Fruit fly (Drosophila melanogaster): ENCODE results near the gene CG14837.

DNA sequence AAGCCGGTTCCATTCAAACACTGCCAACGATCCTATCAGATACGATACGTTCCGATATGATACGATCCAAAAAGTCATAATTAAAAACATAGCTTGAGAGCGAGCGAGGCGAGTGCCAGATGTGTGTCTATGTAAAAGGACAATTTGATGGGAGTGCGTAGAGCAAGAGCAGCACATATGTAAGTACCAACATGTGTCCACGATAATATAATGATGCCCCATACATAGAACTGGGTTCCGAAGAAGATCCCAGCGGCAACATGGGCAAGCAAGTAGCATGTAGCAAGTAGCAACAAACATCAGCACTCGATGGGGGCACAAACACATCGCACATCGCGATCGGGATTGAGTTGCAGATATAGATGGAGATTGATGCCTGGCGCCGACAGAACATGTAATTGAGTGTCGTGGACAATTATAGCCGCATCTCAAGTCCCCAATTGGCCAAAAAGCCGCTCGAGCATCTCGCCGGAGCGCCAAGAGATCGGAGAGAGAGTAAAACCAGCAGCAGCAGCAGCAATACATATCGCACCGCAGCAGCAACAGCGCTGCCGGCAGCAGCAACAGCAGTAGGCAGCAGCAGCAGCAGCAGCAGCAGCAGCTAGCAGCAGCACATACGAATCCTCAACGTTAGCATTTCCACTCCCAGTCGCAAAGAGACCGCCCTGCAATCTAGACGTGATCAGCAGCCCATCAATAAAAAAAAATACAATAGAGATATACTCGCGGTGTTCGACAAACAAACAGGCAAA lies 41.3 kb downstream of the CG14837 start, which contains the start of gene ltl:
- TF ChIP-seq CG8478 (optimal IDR thresholded peaks at IDR 0.05) (no peak), CTCF (optimal IDR thresholded peaks at IDR 0.05) (no peak)
